Fruit fly (Drosophila melanogaster) whole organism, wandering third instar larva: ENCODE data around the gene CG12499.

Source experiments
- CG9705 ChIP-seq: fragments of 200-800 bp; sonication (Bioruptor generic); optimal IDR thresholded peaks from 2 replicates; lab custom pipeline; 2018; ENCODE audit warnings: missing biosample characterization, mild to moderate bottlenecking, missing genetic modification characterization
- Hr83 ChIP-seq: fragments of 200-300 bp; sonication (Bioruptor generic); optimal IDR thresholded peaks from 2 replicates; lab custom pipeline; 2016; ENCODE audit warnings: missing biosample characterization, mild to moderate bottlenecking, missing genetic modification characterization, moderate library complexity; ENCODE audit not compliant: poor library complexity, severe bottlenecking
- N ChIP-seq: fragments of >200 bp; optimal IDR thresholded peaks from 2 replicates; lab custom pipeline; 2018; ENCODE audit warnings: missing biosample characterization, missing external identifiers, missing genetic modification characterization
- OdsH ChIP-seq: fragments of 200-800 bp; sonication (Bioruptor generic); optimal IDR thresholded peaks from 2 replicates; lab custom pipeline; 2016; ENCODE audit warnings: missing biosample characterization, mild to moderate bottlenecking, missing genetic modification characterization
- Vsx2 ChIP-seq: fragments of 200-300, 225-300 bp; sonication (Bioruptor generic); optimal IDR thresholded peaks from 2 replicates; lab custom pipeline; 2018; ENCODE audit warnings: missing biosample characterization, missing genetic modification characterization; ENCODE audit not compliant: partially characterized antibody
- br ChIP-seq: fragments of 200-800 bp; sonication (Bioruptor generic); optimal IDR thresholded peaks from 2 replicates; lab custom pipeline; 2016; ENCODE audit warnings: missing biosample characterization, missing genetic modification characterization
- dsf ChIP-seq: sonication (Bioruptor generic); optimal IDR thresholded peaks from 2 replicates; lab custom pipeline; 2016; ENCODE audit warnings: missing biosample characterization, missing genetic modification characterization, borderline replicate concordance
- h ChIP-seq: fragments of 200-800 bp; sonication (Bioruptor generic); optimal IDR thresholded peaks from 3 replicates; lab custom pipeline; 2016; ENCODE audit warnings: missing biosample characterization, mild to moderate bottlenecking, missing genetic modification characterization
- lola ChIP-seq: fragments of >200 bp; optimal IDR thresholded peaks from 2 replicates; lab custom pipeline; 2017; ENCODE audit warnings: missing biosample characterization, missing genetic modification characterization
- pan ChIP-seq: fragments of >200 bp; optimal IDR thresholded peaks from 2 replicates; lab custom pipeline; 2017
- sage ChIP-seq: fragments of 200-800 bp; sonication (Bioruptor generic); optimal IDR thresholded peaks from 2 replicates; lab custom pipeline; 2016; ENCODE audit warnings: missing biosample characterization, mild to moderate bottlenecking, missing genetic modification characterization
- usp ChIP-seq: fragments of >200 bp; optimal IDR thresholded peaks from 2 replicates; lab custom pipeline; 2017; ENCODE audit warnings: missing biosample characterization, missing genetic modification characterization
- woc ChIP-seq: sonication (Bioruptor generic); optimal IDR thresholded peaks from 2 replicates; lab custom pipeline; 2016; ENCODE audit warnings: missing biosample characterization, mild to moderate bottlenecking, missing genetic modification characterization

DNA sequence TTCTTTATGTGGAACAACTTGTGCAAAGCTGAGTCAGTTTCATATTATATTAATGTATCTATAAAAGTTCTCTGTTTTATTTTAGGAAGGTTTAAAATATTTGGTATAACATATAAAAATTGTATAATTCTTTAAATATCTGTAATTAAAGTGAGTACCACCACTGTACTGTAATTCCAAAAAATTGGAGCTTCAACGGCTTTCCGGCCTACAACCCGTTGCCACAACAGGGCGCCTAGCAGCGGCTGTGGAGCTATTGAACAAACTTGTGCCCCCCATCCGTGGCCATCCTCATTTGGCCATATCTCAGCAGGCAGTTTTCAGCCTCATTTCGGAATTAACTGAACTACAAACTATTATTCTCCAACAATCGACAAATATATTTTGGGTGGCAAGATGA lies 40.7 kb downstream of the CG12499 start, which contains the start of gene CG13855:
- TF ChIP-seq OdsH (GFP tag; lab: Kevin White, UChicago) (no peak), sage (GFP tag; lab: Kevin White, UChicago) (no peak), CG9705 (GFP tag; lab: Kevin White, UChicago) (no peak), N (no peak), lola (no peak), br (GFP tag; lab: Kevin White, UChicago) (no peak), dsf (GFP tag; lab: Kevin White, UChicago) (no peak), Vsx2 (no peak), pan (lab: Kevin White, UChicago) (no peak), h (GFP tag; lab: Kevin White, UChicago) (no peak), usp (GFP tag; lab: Kevin White, UChicago) (no peak), Hr83 (GFP tag; lab: Kevin White, UChicago) (no peak), woc (GFP tag; lab: Kevin White, UChicago) (no peak)
